Comparison of ENCODE assay signal across 8 worm cellular contexts in genomic region chrIII:8734327-8734885, ce11.
A peak's percentile ranks its signal among the peaks of the same experiment; 100 is the strongest.
TF ChIP-seq lines count a peak whose summit lies in the region.

No protein-coding gene starts in this region.

TF ChIP-seq in whole organism, L1 larva, 84 proteins besides CTCF, POLR2A, EP300 and RAD21 (continues in another document):
- TF ChIP-seq nhr-20 (tag; optimal IDR thresholded peaks at IDR 0.05; lab: Kevin White, UChicago) (peak; percentile 35), rnt-1 (tag; optimal IDR thresholded peaks at IDR 0.05; lab: Kevin White, UChicago) (peak; percentile 72), mdl-1 (tag; optimal IDR thresholded peaks at IDR 0.05; lab: Kevin White, UChicago) (peak in 1 of 2 experiments; percentile 29), nhr-71 (tag; optimal IDR thresholded peaks at IDR 0.05; lab: Kevin White, UChicago) (peak; percentile 76), lin-14 (GFP tag; optimal IDR thresholded peaks at IDR 0.05; lab: Kevin White, UChicago) (peak; percentile 87), tlp-1 (tag; optimal IDR thresholded peaks at IDR 0.05; lab: Kevin White, UChicago) (no peak), tbx-2 (tag; optimal IDR thresholded peaks at IDR 0.05; lab: Kevin White, UChicago) (peak; percentile 48), nhr-77 (tag; optimal IDR thresholded peaks at IDR 0.05; lab: Kevin White, UChicago) (no peak), swsn-7 (tag; optimal IDR thresholded peaks at IDR 0.05; lab: Kevin White, UChicago) (peak; percentile 22), ama-1 (optimal IDR thresholded peaks at IDR 0.05; lab: Kevin White, UChicago) (no peak), nhr-85 (tag; lab: Kevin White, UChicago) (peak; percentile 58), elt-3 (tag; optimal IDR thresholded peaks at IDR 0.05; lab: Kevin White, UChicago) (peak in 1 of 6 experiments; percentile 3)

TF ChIP-seq in whole organism, L2 larva, 48 proteins besides CTCF, POLR2A, EP300 and RAD21 (continues in another document):
- peak; percentile 61 for TF ChIP-seq nhr-25 (tag; optimal IDR thresholded peaks at IDR 0.05; lab: Kevin White, UChicago)
- no peak for TF ChIP-seq R02D3.7 (tag; optimal IDR thresholded peaks at IDR 0.05; lab: Kevin White, UChicago)
- peak; percentile 86 for TF ChIP-seq F13H6.1 (tag; optimal IDR thresholded peaks at IDR 0.05; lab: Kevin White, UChicago)
- TF ChIP-seq nhr-10 (tag; optimal IDR thresholded peaks at IDR 0.05; lab: Kevin White, UChicago), result no peak
- TF ChIP-seq blmp-1 (tag; optimal IDR thresholded peaks at IDR 0.05; lab: Kevin White, UChicago; ENCODE audit: insufficient read depth), result peak; percentile 32
- no peak for TF ChIP-seq unc-39 (tag; optimal IDR thresholded peaks at IDR 0.05; lab: Kevin White, UChicago)
- no peak for TF ChIP-seq mbf-1 (tag; optimal IDR thresholded peaks at IDR 0.05; lab: Kevin White, UChicago)
- TF ChIP-seq lin-39 (tag; optimal IDR thresholded peaks at IDR 0.05; lab: Kevin White, UChicago), result no peak
- peak; percentile 98 for TF ChIP-seq nhr-129 (tag; optimal IDR thresholded peaks at IDR 0.05; lab: Kevin White, UChicago)
- TF ChIP-seq ztf-4 (tag; optimal IDR thresholded peaks at IDR 0.05; lab: Kevin White, UChicago), result peak; percentile 57
- peak; percentile 34 for TF ChIP-seq C34F6.9 (tag; optimal IDR thresholded peaks at IDR 0.05; lab: Kevin White, UChicago)
- no peak for TF ChIP-seq sem-4 (tag; optimal IDR thresholded peaks at IDR 0.05; lab: Kevin White, UChicago)

TF ChIP-seq in whole organism, L3 larva, 47 proteins besides CTCF, POLR2A, EP300 and RAD21 (continues in another document):
- TF ChIP-seq egl-5 (tag; optimal IDR thresholded peaks at IDR 0.05; lab: Kevin White, UChicago) (no peak), nhr-237 (tag; optimal IDR thresholded peaks at IDR 0.05; lab: Kevin White, UChicago) (no peak), ama-1 (optimal IDR thresholded peaks at IDR 0.05; lab: Kevin White, UChicago) (no peak), tbx-2 (tag; optimal IDR thresholded peaks at IDR 0.05; lab: Kevin White, UChicago) (no peak), ztf-4 (tag; optimal IDR thresholded peaks at IDR 0.05; lab: Kevin White, UChicago) (no peak), fos-1 (tag; optimal IDR thresholded peaks at IDR 0.05; lab: Kevin White, UChicago) (no peak), mml-1 (tag; optimal IDR thresholded peaks at IDR 0.05; lab: Kevin White, UChicago) (no peak), ceh-28 (tag; optimal IDR thresholded peaks at IDR 0.05; lab: Kevin White, UChicago) (no peak), skn-1 (tag; optimal IDR thresholded peaks at IDR 0.05; lab: Kevin White, UChicago) (no peak), aly-2 (tag; optimal IDR thresholded peaks at IDR 0.05; lab: Kevin White, UChicago) (no peak), nhr-23 (tag; optimal IDR thresholded peaks at IDR 0.05; lab: Kevin White, UChicago) (peak; percentile 80), lsy-12 (tag; optimal IDR thresholded peaks at IDR 0.05; lab: Kevin White, UChicago) (no peak), nhr-67 (tag; optimal IDR thresholded peaks at IDR 0.05; lab: Kevin White, UChicago) (no peak)

TF ChIP-seq in whole organism, L4 larva, 104 proteins besides CTCF, POLR2A, EP300 and RAD21 (continues in another document):
- TF ChIP-seq dmd-8 (GFP tag; IDR thresholded peaks at IDR 0.05; lab: Robert Waterston, UW) (no peak), snpc-1.2 (GFP tag; IDR thresholded peaks at IDR 0.05; lab: Robert Waterston, UW) (no peak), aha-1 (tag; lab: Kevin White, UChicago) (peak; percentile 87), lin-13 (GFP tag; optimal IDR thresholded peaks at IDR 0.05; lab: Kevin White, UChicago) (peak; percentile 7), R02D3.7 (tag; optimal IDR thresholded peaks at IDR 0.05; lab: Kevin White, UChicago) (no peak), T20F7.1 (GFP tag; optimal IDR thresholded peaks at IDR 0.05; lab: Kevin White, UChicago) (peak; percentile 10), ceh-62 (tag; optimal IDR thresholded peaks at IDR 0.05; lab: Kevin White, UChicago) (no peak), egl-43 (GFP tag; IDR thresholded peaks at IDR 0.05; lab: Robert Waterston, UW) (no peak), daf-16 (GFP tag; optimal IDR thresholded peaks at IDR 0.05; lab: Kevin White, UChicago) (peak; percentile 12 to 92), daf-16 (tag; optimal IDR thresholded peaks at IDR 0.05; lab: Kevin White, UChicago) (peak; percentile 27), tra-1 (GFP tag; IDR thresholded peaks at IDR 0.05; lab: Robert Waterston, UW) (peak; percentile 63; the same call in 1 of the 2 replicates), nhr-28 (tag; optimal IDR thresholded peaks at IDR 0.05; lab: Kevin White, UChicago) (peak; percentile 52)

TF ChIP-seq in whole organism, late embryonic, 69 proteins besides CTCF, POLR2A, EP300 and RAD21:
- TF ChIP-seq ceh-19 (GFP tag; optimal IDR thresholded peaks at IDR 0.05; lab: Kevin White, UChicago) (no peak), sdc-2 (tag; optimal IDR thresholded peaks at IDR 0.05; lab: Kevin White, UChicago) (no peak), gmeb-2 (tag; optimal IDR thresholded peaks at IDR 0.05; lab: Kevin White, UChicago) (no peak), unc-55 (GFP tag; optimal IDR thresholded peaks at IDR 0.05; lab: Kevin White, UChicago) (peak; percentile 2), ceh-34 (tag; optimal IDR thresholded peaks at IDR 0.05; lab: Kevin White, UChicago) (peak; percentile 15), pha-2 (tag; optimal IDR thresholded peaks at IDR 0.05; lab: Kevin White, UChicago) (no peak), fax-1 (tag; optimal IDR thresholded peaks at IDR 0.05; lab: Kevin White, UChicago) (no peak), C08G9.2 (tag; optimal IDR thresholded peaks at IDR 0.05; lab: Kevin White, UChicago) (no peak), ceh-18 (tag; optimal IDR thresholded peaks at IDR 0.05; lab: Kevin White, UChicago) (peak; percentile 72), zip-5 (tag; optimal IDR thresholded peaks at IDR 0.05; lab: Kevin White, UChicago) (no peak), ceh-48 (tag; optimal IDR thresholded peaks at IDR 0.05; lab: Kevin White, UChicago) (no peak), pag-3 (tag; optimal IDR thresholded peaks at IDR 0.05; lab: Kevin White, UChicago; ENCODE audit: borderline replicate concordance) (no peak), ceh-31 (tag; optimal IDR thresholded peaks at IDR 0.05; lab: Kevin White, UChicago) (peak; percentile 2)

TF ChIP-seq in whole organism, midembryonic, 9 proteins besides CTCF, POLR2A, EP300 and RAD21:
- TF ChIP-seq ztf-29 (GFP tag; IDR thresholded peaks at IDR 0.05; lab: Robert Waterston, UW), result no peak
- peak; percentile 59 for TF ChIP-seq flt-1 (GFP tag; IDR thresholded peaks at IDR 0.05; lab: Robert Waterston, UW)

TF ChIP-seq in whole organism, mixed stage, embryonic, 35 proteins besides CTCF, POLR2A, EP300 and RAD21 (continues in another document):
- TF ChIP-seq sptf-1 (tag; optimal IDR thresholded peaks at IDR 0.05; lab: Kevin White, UChicago) (no peak), cnd-1 (tag; optimal IDR thresholded peaks at IDR 0.05; lab: Kevin White, UChicago) (no peak), pha-4 (tag; optimal IDR thresholded peaks at IDR 0.05; lab: Kevin White, UChicago) (no peak), mep-1 (tag; optimal IDR thresholded peaks at IDR 0.05; lab: Kevin White, UChicago) (no peak), ces-1 (GFP tag; optimal IDR thresholded peaks at IDR 0.05; lab: Kevin White, UChicago) (no peak), ham-2 (GFP tag; optimal IDR thresholded peaks at IDR 0.05; lab: Kevin White, UChicago) (no peak), nhr-12 (tag; optimal IDR thresholded peaks at IDR 0.05; lab: Kevin White, UChicago) (no peak), tbx-8 (GFP tag; optimal IDR thresholded peaks at IDR 0.05; lab: Kevin White, UChicago) (no peak), hlh-1 (tag; optimal IDR thresholded peaks at IDR 0.05; lab: Kevin White, UChicago) (peak; percentile 70), ceh-43 (GFP tag; optimal IDR thresholded peaks at IDR 0.05; lab: Kevin White, UChicago) (no peak), elt-1 (tag; optimal IDR thresholded peaks at IDR 0.05; lab: Kevin White, UChicago; ENCODE audit: borderline replicate concordance, insufficient read depth) (no peak), nhr-76 (tag; optimal IDR thresholded peaks at IDR 0.05; lab: Kevin White, UChicago) (no peak), drap-1 (GFP tag; optimal IDR thresholded peaks at IDR 0.05; lab: Kevin White, UChicago) (no peak), ztf-11 (tag; optimal IDR thresholded peaks at IDR 0.05; lab: Kevin White, UChicago) (no peak), zip-8 (tag; optimal IDR thresholded peaks at IDR 0.05; lab: Kevin White, UChicago) (peak; percentile 26), ceh-83 (GFP tag; optimal IDR thresholded peaks at IDR 0.05; lab: Kevin White, UChicago) (no peak), unc-120 (tag; optimal IDR thresholded peaks at IDR 0.05; lab: Kevin White, UChicago; ENCODE audit: poor library complexity, severe bottlenecking) (peak; percentile 39), elt-3 (tag; optimal IDR thresholded peaks at IDR 0.05; lab: Kevin White, UChicago) (no peak), mab-5 (tag; optimal IDR thresholded peaks at IDR 0.05; lab: Kevin White, UChicago) (no peak)

TF ChIP-seq in whole organism, young adult, 124 proteins besides CTCF, POLR2A, EP300 and RAD21 (continues in another document):
- TF ChIP-seq sea-2 (GFP tag; IDR thresholded peaks at IDR 0.05; lab: Robert Waterston, UW) (no peak), F22D6.2 (tag; optimal IDR thresholded peaks at IDR 0.05; lab: Kevin White, UChicago) (peak; percentile 8), snpc-4 (GFP tag; optimal IDR thresholded peaks at IDR 0.05; lab: Kevin White, UChicago) (no peak), snpc-4 (tag; optimal IDR thresholded peaks at IDR 0.05; lab: Kevin White, UChicago) (peak in 1 of 4 experiments; percentile 1), K11D2.4 (GFP tag; IDR thresholded peaks at IDR 0.05; lab: Robert Waterston, UW) (0 out of 2 replicates have a peak, but pooled peaks have one; percentile 58), dox-1 (GFP tag; IDR thresholded peaks at IDR 0.05; lab: Robert Waterston, UW) (peak; percentile 47; the same call in 1 of the 2 replicates), mxl-1 (tag; optimal IDR thresholded peaks at IDR 0.05; lab: Kevin White, UChicago) (no peak), lin-40 (tag; optimal IDR thresholded peaks at IDR 0.05; lab: Kevin White, UChicago) (peak; percentile 8), C06A6.2 (GFP tag; conservative IDR thresholded peaks at IDR 0.05; lab: Robert Waterston, UW) (0 out of 2 replicates have a peak, but pooled peaks have one; percentile 13), Y53G8AR.9 (GFP tag; conservative IDR thresholded peaks at IDR 0.05; lab: Robert Waterston, UW) (no peak), madf-6 (GFP tag; IDR thresholded peaks at IDR 0.05; lab: Robert Waterston, UW) (peak; percentile 41; the same call in 1 of the 2 replicates), nhr-80 (tag; optimal IDR thresholded peaks at IDR 0.05; lab: Kevin White, UChicago) (peak; percentile 66), cebp-1 (GFP tag; IDR thresholded peaks at IDR 0.05; lab: Robert Waterston, UW) (no peak), cebp-1 (tag; optimal IDR thresholded peaks at IDR 0.05; lab: Kevin White, UChicago) (peak; percentile 55), unc-62 (GFP tag; optimal IDR thresholded peaks at IDR 0.05; lab: Kevin White, UChicago) (peak; percentile 69), atf-7 (tag; optimal IDR thresholded peaks at IDR 0.05; lab: Kevin White, UChicago) (no peak), B0261.1 (tag; optimal IDR thresholded peaks at IDR 0.05; lab: Kevin White, UChicago) (no peak), F23B12.7 (tag; optimal IDR thresholded peaks at IDR 0.05; lab: Kevin White, UChicago; ENCODE audit: insufficient read depth) (no peak), hmg-1.2 (GFP tag; IDR thresholded peaks at IDR 0.05; lab: Robert Waterston, UW) (peak; percentile 45)
